Fruit fly (Drosophila melanogaster) S2 (cell line): ENCODE measurements around the gene CG15725.

ENCODE experiments used
- CG8478 ChIP-seq: fragments of >200 bp; optimal IDR thresholded peaks from 2 replicates; lab custom pipeline; 2018
- CTCF ChIP-seq, 2 experiments: fragments of >200 bp; optimal IDR thresholded peaks; 2 replicates each; lab custom pipeline; 2018

The CG15725 gene

DNA sequence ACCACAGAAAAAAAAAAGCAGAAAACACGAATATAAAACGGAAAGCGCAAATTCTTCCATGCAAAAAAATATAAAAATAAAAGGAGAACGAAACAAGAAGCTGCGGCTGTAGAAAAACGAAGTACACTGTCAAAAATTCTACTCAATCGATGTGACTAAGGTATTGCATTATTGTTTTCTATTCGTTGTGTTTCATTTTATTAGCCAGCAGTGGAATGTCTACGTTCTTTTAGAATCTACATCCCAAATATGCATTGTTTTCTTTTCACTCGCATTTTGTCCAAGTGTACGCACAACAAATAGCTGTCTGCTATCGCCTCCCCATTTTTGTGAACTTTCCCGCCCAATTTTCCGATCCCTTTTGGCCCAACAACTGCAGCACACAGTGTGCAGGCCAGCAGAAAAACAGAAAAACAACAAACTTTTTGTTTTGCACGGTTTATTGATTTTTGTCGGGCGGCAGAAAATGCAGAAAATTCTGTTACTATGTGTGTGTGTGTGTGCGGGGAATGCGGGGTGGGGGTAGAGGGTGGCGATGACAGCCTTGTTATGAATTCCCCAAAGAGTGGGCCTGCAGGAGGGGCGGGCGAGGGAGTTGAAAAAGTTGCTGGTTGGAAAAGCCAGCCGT, 13.6 kb downstream of the CG15725 start:
- TF ChIP-seq CG8478 (lab: Kevin White, UChicago): no peak
- no peak for TF ChIP-seq CTCF (optimal IDR thresholded peaks at IDR 0.05; lab: Kevin White, UChicago)

DNA sequence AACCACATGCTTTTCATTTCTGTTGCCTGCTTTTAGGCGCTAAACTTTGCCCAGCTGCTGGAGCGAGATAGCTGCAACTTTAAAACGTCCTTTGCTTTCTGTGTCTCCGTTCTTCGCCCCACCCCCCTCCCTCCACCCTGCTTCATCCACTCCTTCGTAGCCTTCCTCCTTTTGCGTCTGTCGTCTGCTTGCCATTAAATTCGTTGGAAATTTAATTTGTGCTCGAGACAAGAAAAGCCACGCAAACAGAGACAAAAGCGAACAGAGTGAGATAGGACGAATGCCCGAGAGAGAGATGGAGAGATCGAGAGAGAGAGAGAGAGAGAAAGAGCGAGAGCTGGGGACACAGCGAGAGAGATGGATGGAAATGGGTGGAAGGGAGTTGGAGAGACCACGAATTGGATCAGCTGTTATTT, 14.3 kb downstream of the CG15725 start:
- TF ChIP-seq CTCF (optimal IDR thresholded peaks at IDR 0.05; lab: Kevin White, UChicago) (no peak), CG8478 (lab: Kevin White, UChicago) (no peak)

DNA sequence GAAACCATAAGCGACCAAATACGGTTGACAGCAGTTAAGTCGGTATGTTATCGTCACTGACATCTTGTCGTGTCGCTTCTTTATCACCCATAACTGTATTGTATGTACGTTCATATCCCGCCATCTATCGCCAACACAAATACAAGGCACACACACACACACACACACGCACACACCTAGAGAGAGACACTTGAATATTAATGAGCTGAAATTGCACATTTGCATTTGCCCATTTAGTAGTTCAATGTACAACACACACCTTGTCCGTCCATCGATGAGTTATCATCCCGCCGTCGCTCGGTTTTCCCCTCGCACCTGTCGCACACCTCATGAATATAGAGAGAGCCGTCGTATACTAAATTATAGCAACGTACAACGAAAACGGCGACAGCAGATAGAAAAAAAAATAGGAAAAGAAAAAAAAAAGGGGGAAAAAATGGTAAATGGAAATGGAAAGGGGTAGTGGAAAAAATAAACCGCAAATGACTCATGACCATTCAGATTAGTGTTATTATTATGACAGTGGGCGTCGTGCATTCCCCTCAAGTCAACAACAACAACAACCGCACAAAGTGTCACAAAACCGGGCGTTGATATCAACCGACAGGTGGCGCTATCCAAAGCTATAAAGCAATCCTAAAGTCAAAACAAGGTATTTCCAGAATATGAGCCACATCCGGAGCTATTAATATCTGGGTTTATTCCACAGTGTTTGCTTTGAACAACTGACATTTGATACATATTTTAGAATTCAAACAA, 15.6 kb downstream of the CG15725 start:
- TF ChIP-seq CTCF (optimal IDR thresholded peaks at IDR 0.05; lab: Kevin White, UChicago) (peak; percentile 65 to 66), CG8478 (lab: Kevin White, UChicago) (no peak)

DNA sequence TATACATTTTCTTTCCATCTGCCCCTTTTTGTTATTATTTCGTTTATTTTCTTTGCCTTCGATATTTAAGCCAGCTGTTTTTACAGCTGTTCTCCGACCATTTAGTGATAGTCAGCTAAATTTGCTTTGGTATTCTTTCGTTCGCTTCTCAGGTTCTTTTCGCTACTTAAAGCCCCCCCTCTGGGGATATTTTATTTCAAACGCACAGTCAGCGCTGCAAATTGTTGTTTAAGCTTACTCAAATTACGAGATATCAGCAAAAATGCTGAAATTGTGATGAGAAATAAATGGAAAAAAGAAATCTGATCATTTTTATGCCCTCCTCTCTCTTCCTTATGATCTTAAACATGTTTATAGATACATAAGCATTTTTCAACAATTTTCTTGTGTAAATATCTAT, 16.4 kb downstream of the CG15725 start:
- no peak for TF ChIP-seq CTCF (optimal IDR thresholded peaks at IDR 0.05; lab: Kevin White, UChicago)
- no peak for TF ChIP-seq CG8478 (lab: Kevin White, UChicago)

DNA sequence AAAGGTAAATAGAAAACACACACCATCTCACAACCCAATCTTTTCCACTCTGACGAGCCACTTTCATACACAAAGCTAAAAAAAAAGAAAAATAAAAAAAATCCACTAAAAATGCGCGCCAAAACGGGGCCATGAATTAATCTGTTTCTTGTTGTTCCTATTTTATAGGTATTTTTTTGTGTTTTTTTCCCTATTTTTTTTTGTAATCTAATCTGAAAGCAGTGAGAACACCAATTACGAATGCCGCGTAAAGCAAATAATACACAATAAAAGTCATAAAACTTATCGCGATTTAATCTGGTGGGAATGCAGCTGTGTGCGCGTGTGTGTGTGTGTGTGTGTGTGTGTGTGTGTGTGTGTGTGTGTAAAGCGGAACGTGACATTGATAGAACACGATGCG, 17.7 kb downstream of the CG15725 start:
- TF ChIP-seq CTCF (optimal IDR thresholded peaks at IDR 0.05; lab: Kevin White, UChicago) (no peak), CG8478 (lab: Kevin White, UChicago) (no peak)

DNA sequence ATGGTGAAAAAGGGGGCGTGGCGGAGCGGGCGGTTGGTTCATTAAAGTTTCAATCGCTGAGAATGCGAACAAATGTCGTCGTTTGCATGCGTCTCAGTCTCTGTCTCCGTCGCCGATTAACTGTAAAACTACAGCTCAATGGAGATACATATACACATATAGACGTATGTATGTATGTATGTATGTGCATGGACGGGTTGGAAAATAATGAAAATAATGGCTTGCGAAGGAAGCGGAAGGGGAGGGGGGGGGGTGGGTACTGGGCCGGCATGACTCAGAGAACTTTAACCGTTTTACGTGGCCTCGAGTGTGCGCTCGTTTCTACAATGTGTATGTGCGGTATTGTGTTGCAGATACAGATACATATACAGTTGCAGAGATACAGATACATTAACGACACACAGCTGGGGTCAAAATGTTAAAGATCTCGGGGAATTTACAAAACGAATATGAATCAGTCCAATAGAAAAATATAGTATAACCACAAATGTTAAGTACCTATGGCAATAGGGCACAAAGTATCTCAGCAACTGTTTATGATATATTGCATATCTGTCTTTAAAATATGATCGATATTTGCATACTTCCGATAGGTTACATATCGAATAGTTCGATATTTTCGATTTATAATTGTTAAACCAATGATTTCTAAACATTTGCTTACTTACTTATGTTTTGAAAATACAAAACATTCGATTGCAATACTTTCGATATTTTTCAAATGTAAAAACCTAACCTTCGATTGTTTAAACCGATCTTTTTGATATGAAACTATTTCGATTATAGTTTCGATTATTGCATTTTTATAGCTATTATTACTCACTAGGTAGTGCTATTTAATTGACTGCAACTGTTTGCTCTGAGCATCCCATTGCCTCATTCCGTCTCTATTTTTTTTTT, 18.9 kb downstream of the CG15725 start:
- TF ChIP-seq CTCF (optimal IDR thresholded peaks at IDR 0.05; lab: Kevin White, UChicago): no peak
- no peak for TF ChIP-seq CG8478 (lab: Kevin White, UChicago)

DNA sequence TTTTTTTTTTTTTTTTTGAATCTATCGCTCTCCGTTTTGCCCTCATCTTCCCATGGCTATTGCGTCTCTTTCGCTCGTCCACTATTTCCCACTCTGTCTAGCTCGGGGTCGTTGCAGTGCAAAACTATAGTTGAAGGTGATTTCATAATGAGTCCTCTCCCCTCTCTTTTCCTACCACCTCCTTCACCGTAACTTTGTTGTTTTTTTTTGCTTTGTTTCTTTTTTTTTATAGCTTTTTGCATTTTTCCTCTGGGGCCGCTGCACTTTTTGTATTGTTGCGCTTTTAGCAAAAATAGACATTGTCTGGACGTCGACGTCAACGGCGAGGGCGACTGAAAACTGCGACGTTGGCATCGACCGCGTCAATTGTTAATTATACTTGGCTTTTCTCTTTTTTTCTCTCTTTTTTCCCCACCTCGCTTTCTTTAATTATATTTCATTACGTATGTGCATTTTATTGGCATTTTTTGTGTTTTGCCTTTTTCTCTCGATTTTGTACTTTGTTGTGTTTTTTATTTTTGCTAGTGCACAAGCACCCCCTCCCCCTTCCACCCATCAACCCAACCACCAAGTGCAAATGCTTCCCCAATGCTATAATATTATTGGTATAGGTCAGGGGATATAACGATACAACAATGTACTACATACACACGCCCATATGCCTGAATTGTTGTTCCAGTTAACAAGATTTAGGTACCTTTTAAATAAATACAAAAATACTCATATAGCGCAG, 19.7 kb downstream of the CG15725 start:
- no peak for TF ChIP-seq CTCF (optimal IDR thresholded peaks at IDR 0.05; lab: Kevin White, UChicago)
- no peak for TF ChIP-seq CG8478 (lab: Kevin White, UChicago)

DNA sequence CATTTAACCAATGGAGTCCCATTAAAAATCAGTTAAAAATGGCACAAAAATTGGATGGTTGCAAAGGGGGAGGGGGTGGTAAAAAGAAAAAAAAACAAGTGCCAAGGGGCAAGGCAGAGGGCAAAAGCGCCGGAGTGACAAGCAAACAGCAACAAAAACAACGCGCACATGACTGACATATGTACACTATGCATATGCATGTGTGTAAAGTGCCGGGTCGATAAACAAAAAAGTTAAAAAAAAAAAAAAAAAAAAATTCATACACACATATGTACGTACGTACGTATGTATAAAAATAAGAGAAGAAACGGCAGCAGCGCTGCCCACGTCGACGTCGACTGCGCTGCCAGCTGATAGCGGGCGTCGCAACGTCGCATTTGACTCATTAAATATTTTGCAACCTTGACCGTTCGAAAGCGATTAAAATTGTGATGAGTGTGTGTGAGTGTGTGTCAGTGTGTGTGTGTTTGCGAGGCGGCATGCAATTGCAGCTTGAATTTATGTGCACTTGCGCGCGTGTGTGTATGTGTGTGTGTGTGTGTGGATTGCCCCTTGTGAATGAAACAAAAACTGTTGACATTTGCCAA, 22.1 kb downstream of the CG15725 start:
- TF ChIP-seq CTCF (optimal IDR thresholded peaks at IDR 0.05; lab: Kevin White, UChicago) (no peak), CG8478 (lab: Kevin White, UChicago) (no peak)

DNA sequence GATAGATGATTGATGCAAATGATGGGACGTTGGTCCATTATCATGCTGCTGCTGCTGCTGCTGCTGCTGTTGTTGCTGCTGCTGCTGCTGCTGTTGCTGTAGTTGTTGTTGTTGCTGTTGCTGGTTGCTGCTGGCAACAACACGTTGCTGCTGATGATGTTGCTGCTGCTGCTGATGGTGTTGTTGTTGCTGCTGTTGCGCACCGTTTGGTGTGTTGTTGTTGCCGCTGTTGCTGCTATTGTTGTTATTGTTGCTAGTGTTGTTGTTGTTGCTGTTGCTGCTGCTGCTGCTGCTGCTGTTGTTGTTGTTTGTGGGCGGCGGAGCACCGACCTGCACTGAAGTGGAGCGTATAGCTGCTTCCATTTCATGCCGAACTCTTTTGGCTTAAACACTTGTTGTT, 25.4 kb downstream of the CG15725 start:
- TF ChIP-seq CTCF (optimal IDR thresholded peaks at IDR 0.05; lab: Kevin White, UChicago) (no peak), CG8478 (lab: Kevin White, UChicago) (no peak)

DNA sequence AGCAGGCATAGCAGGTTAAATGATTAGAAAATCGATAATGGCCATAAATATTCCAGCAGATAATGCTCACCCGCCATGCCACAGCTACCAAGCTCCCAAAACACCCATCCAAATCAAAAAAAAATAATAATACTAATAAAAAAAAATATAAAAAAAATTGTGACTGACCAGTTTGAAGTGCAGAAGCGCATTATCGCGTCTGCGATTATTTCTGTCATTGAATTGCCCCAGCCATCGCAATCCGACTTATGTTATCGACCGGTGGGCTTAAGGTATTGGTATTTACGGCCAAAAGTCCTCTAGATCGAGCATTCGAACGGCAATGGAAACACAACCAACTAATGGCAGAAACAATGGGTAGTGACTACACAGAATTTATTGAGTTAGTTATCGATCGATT, 26.8 kb downstream of the CG15725 start:
- TF ChIP-seq CG8478 (lab: Kevin White, UChicago) (no peak), CTCF (optimal IDR thresholded peaks at IDR 0.05; lab: Kevin White, UChicago) (no peak)

DNA sequence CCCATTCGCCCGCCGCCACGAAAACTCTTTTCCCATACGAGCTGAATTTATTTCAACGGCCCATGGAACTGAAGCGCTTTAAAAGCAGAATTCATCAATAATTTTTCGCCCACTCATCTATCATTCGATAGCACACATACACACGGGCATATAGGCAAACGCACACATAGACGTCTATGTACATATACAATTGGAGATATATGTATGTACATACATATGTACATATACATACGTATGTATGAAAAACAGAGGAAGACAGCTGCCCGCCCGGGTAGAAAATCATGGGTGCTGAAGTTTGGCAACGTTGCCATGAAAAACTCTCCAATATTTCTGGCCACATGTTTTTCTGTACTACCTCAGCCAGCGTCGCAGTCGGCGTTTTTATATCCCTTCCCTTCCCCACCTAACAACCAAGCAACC, 28.1 kb downstream of the CG15725 start:
- TF ChIP-seq CG8478 (lab: Kevin White, UChicago) (no peak), CTCF (optimal IDR thresholded peaks at IDR 0.05; lab: Kevin White, UChicago) (no peak)

DNA sequence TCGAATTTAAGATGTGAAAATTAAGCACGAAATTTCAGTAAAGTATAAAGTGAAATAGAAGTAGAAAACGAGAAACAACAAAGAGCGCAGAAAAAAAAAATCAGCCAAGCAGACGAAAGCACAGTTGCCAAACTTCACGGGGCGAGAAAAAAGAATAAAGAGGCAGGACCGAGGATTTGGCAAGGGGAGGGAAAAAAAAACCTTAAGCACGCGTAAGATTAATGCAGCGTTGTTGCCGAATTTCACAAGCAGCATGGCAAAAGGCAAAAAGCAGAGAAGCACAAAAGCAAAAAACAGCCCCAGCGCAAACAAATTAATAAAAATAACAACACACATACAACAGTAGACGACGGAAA, 28.7 kb downstream of the CG15725 start:
- TF ChIP-seq CTCF (optimal IDR thresholded peaks at IDR 0.05; lab: Kevin White, UChicago) (no peak), CG8478 (lab: Kevin White, UChicago) (no peak)

DNA sequence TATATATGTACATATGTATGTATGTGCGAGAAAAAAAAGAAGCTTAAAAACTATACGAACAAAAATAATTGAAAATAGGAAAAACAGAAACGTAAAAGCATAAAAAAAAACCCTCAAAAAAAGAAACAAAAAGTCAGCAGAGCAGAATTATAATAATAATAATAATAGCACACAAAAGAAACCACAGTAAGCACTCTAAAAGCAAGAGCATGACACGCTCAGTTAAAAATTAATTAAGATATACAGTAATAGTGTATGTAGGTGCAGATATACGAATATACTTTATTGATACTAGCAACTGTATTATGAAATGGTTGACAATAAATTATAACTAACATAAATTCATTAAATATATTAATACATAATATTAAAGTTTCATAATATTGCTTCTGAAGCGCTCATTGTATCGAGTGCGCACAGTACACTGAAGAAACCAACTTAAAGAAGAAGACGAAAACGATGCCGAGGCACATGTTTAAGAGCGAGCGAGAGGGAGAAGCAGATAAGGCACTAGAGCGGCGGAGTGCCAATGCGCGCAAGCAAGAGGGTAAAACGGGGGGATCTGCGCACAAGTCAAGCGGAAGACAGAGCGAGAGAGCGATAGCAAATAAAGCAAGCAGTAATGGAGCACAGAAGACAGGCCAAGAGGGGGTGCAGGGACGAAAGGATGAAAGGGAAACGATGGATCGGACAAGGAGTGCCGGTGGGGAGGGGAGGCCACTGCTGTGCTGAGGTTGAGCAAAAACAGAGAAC, 29.2 kb downstream of the CG15725 start:
- TF ChIP-seq CG8478 (lab: Kevin White, UChicago): peak; percentile 69
- TF ChIP-seq CTCF (optimal IDR thresholded peaks at IDR 0.05; lab: Kevin White, UChicago): peak in 1 of 2 experiments; percentile 32
